Worm (Caenorhabditis elegans) whole organism, midembryonic: Measurements from ENCODE around the gene F43G6.16.

ENCODE experiments used
- cog-1 ChIP-seq: sonication (generic microtip); optimal IDR thresholded peaks from 2 replicates; lab custom pipeline; 2016; ENCODE audit warnings: missing genetic modification characterization, missing compliant biosample characterization
- flt-1 ChIP-seq: fragments of 200-800 bp; sonication (Bioruptor generic); IDR thresholded peaks from 2 replicates; pipeline ENCODE4 v1.3.6; 2022; ENCODE audit warnings: missing genetic modification characterization, missing compliant biosample characterization
- klf-2 ChIP-seq: fragments of 200-800 bp; sonication (Bioruptor generic); conservative IDR thresholded peaks from 2 replicates; pipeline ENCODE4 v1.3.6; 2022; ENCODE audit warnings: missing genetic modification reagents, missing genetic modification characterization, missing compliant biosample characterization
- med-1 ChIP-seq: sonication (generic microtip); optimal IDR thresholded peaks from 2 replicates; lab custom pipeline; 2017; ENCODE audit warnings: missing genetic modification characterization, mild to moderate bottlenecking, missing compliant biosample characterization, antibody characterized with exemption, missing genetic modification reagents; ENCODE audit not compliant: insufficient read depth
- ref-1 ChIP-seq: fragments of 200-800 bp; sonication (Bioruptor generic); conservative IDR thresholded peaks from 2 replicates; pipeline ENCODE4 v1.3.6; 2022; ENCODE audit warnings: missing genetic modification reagents, missing genetic modification characterization, missing compliant biosample characterization
- tab-1 ChIP-seq: fragments of 200-800 bp; sonication (Bioruptor generic); IDR thresholded peaks from 2 replicates; pipeline ENCODE4 v1.3.6; 2022; ENCODE audit warnings: missing genetic modification characterization, missing compliant biosample characterization
- ztf-23 ChIP-seq: fragments of 200-800 bp; sonication (Bioruptor generic); IDR thresholded peaks from 2 replicates; pipeline ENCODE4 v1.3.6; 2022; ENCODE audit warnings: missing genetic modification reagents, missing genetic modification characterization, missing compliant biosample characterization
- ztf-29 ChIP-seq: fragments of 200-800 bp; sonication (Bioruptor generic); IDR thresholded peaks from 2 replicates; pipeline ENCODE4 v1.3.6; 2022; ENCODE audit warnings: missing genetic modification reagents, missing genetic modification characterization, missing compliant biosample characterization

DNA sequence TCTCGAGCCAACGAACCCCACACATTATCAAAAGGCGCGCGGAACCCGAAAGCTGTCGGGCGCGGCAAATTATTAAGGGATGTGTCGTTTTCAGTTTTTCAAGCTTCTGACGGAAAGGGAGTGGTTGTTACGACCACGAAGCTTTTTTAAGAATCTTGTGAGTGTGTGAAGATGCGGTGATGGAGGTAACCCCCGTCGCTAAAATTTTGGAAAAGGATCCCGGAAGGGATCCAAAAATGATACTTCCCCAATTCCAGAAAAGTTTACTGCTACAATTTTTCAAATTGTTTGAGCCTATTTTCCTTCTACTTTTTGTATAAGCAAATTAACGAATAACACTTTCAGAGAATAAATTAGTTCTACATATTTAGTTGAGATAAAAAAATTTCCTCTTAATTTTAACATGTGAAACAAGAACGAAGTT, 25.7 kb downstream of the F43G6.16 start:
- TF ChIP-seq cog-1 (no peak), med-1 (GFP tag; lab: Kevin White, UChicago) (no peak), ztf-23 (no peak), ztf-29 (GFP tag; lab: Robert Waterston, UW) (no peak), klf-2 (GFP tag; lab: Robert Waterston, UW) (no peak), ref-1 (GFP tag; lab: Robert Waterston, UW) (no peak), flt-1 (GFP tag; lab: Robert Waterston, UW) (no peak), tab-1 (no peak)
